Worm (Caenorhabditis elegans): ENCODE measurements around the gene K09E2.1.

Gene K09E2.1

ce11 chrX:8681600-8681999 lies at the start of gene K09E2.1:
TSS of gene K09E2.1 (plus strand) at chrX:8681900.
- TF ChIP-seq tab-1 (GFP tag; IDR thresholded peaks at IDR 0.05) (no peak), ztf-23 (GFP tag; IDR thresholded peaks at IDR 0.05) (no peak), flt-1 (GFP tag; IDR thresholded peaks at IDR 0.05) (no peak), klf-2 (GFP tag; conservative IDR thresholded peaks at IDR 0.05) (no peak), ztf-29 (GFP tag; IDR thresholded peaks at IDR 0.05) (no peak), T22C8.4 (GFP tag; IDR thresholded peaks at IDR 0.05) (no peak), ref-1 (GFP tag; conservative IDR thresholded peaks at IDR 0.05) (no peak), med-1 (GFP tag; optimal IDR thresholded peaks at IDR 0.05; ENCODE audit: insufficient read depth) (no peak), cog-1 (tag; optimal IDR thresholded peaks at IDR 0.05) (no peak)

ce11 chrX:8638679-8639184 lies 43.0 kb upstream of the K09E2.1 start:
- TF ChIP-seq cog-1 (tag; optimal IDR thresholded peaks at IDR 0.05) (no peak), med-1 (GFP tag; optimal IDR thresholded peaks at IDR 0.05; ENCODE audit: insufficient read depth) (peak; percentile 43), tab-1 (GFP tag; IDR thresholded peaks at IDR 0.05) (peak; percentile 83), ztf-29 (GFP tag; IDR thresholded peaks at IDR 0.05) (no peak), ref-1 (GFP tag; conservative IDR thresholded peaks at IDR 0.05) (peak; percentile 64), ztf-23 (GFP tag; IDR thresholded peaks at IDR 0.05) (no peak; the same call in 1 of the 2 replicates), klf-2 (GFP tag; conservative IDR thresholded peaks at IDR 0.05) (peak; percentile 69), flt-1 (GFP tag; IDR thresholded peaks at IDR 0.05) (peak; percentile 91), T22C8.4 (GFP tag; IDR thresholded peaks at IDR 0.05) (no peak; the same call in none of the 2 replicates)

ce11 chrX:8640654-8641053 lies 41.0 kb upstream of the K09E2.1 start:
- TF ChIP-seq cog-1 (tag; optimal IDR thresholded peaks at IDR 0.05) (no peak), flt-1 (GFP tag; IDR thresholded peaks at IDR 0.05) (0 out of 2 replicates have a peak, but pooled peaks have one; percentile 39), tab-1 (GFP tag; IDR thresholded peaks at IDR 0.05) (0 out of 2 replicates have a peak, but pooled peaks have one; percentile 31)

- no peak for TF ChIP-seq flt-1 (GFP tag; IDR thresholded peaks at IDR 0.05)
- TF ChIP-seq klf-2 (GFP tag; conservative IDR thresholded peaks at IDR 0.05): no peak
- TF ChIP-seq ztf-23 (GFP tag; IDR thresholded peaks at IDR 0.05): no peak
- no peak for TF ChIP-seq ztf-29 (GFP tag; IDR thresholded peaks at IDR 0.05)
- no peak for TF ChIP-seq tab-1 (GFP tag; IDR thresholded peaks at IDR 0.05)
- no peak for TF ChIP-seq ref-1 (GFP tag; conservative IDR thresholded peaks at IDR 0.05)
These were observed 37.9 kb upstream of the K09E2.1 start, which contains the start of gene stg-2 for ce11 chrX:8643817-8644216. TSS of gene stg-2 (minus strand) at chrX:8643917.

ce11 chrX:8646287-8646686 lies 35.4 kb upstream of the K09E2.1 start:
- peak; percentile 68 for TF ChIP-seq cog-1 (tag; optimal IDR thresholded peaks at IDR 0.05)
- peak; percentile 58 for TF ChIP-seq med-1 (GFP tag; optimal IDR thresholded peaks at IDR 0.05; ENCODE audit: insufficient read depth)
- TF ChIP-seq klf-2 (GFP tag; conservative IDR thresholded peaks at IDR 0.05): peak; percentile 72; the same call in 1 of the 2 replicates
- peak; percentile 83 for TF ChIP-seq ref-1 (GFP tag; conservative IDR thresholded peaks at IDR 0.05)
- peak; percentile 85 for TF ChIP-seq T22C8.4 (GFP tag; IDR thresholded peaks at IDR 0.05)
- peak; percentile 80 for TF ChIP-seq ztf-29 (GFP tag; IDR thresholded peaks at IDR 0.05)
- peak; percentile 95 for TF ChIP-seq flt-1 (GFP tag; IDR thresholded peaks at IDR 0.05)
- peak; percentile 94 for TF ChIP-seq tab-1 (GFP tag; IDR thresholded peaks at IDR 0.05)
- peak; percentile 87 for TF ChIP-seq ztf-23 (GFP tag; IDR thresholded peaks at IDR 0.05)

- no peak for TF ChIP-seq ztf-23 (GFP tag; IDR thresholded peaks at IDR 0.05)
- TF ChIP-seq ref-1 (GFP tag; conservative IDR thresholded peaks at IDR 0.05): no peak
These were observed 34.7 kb upstream of the K09E2.1 start, which contains the start of gene F12D9.2 for ce11 chrX:8646997-8647396. TSS of gene F12D9.2 (minus strand) at chrX:8647097.

- TF ChIP-seq T22C8.4 (GFP tag; IDR thresholded peaks at IDR 0.05) (no peak), ztf-29 (GFP tag; IDR thresholded peaks at IDR 0.05) (no peak), med-1 (GFP tag; optimal IDR thresholded peaks at IDR 0.05; ENCODE audit: insufficient read depth) (no peak), tab-1 (GFP tag; IDR thresholded peaks at IDR 0.05) (no peak), ref-1 (GFP tag; conservative IDR thresholded peaks at IDR 0.05) (no peak), cog-1 (tag; optimal IDR thresholded peaks at IDR 0.05) (no peak), ztf-23 (GFP tag; IDR thresholded peaks at IDR 0.05) (no peak)
These were observed 33.1 kb upstream of the K09E2.1 start for ce11 chrX:8648582-8648981.

- TF ChIP-seq med-1 (GFP tag; optimal IDR thresholded peaks at IDR 0.05; ENCODE audit: insufficient read depth) (no peak), ztf-23 (GFP tag; IDR thresholded peaks at IDR 0.05) (0 out of 2 replicates have a peak, but pooled peaks have one; percentile 29), flt-1 (GFP tag; IDR thresholded peaks at IDR 0.05) (peak; percentile 71), T22C8.4 (GFP tag; IDR thresholded peaks at IDR 0.05) (no peak), klf-2 (GFP tag; conservative IDR thresholded peaks at IDR 0.05) (0 out of 2 replicates have a peak, but pooled peaks have one; percentile 24), ztf-29 (GFP tag; IDR thresholded peaks at IDR 0.05) (peak; percentile 34; the same call in 1 of the 2 replicates), cog-1 (tag; optimal IDR thresholded peaks at IDR 0.05) (no peak), tab-1 (GFP tag; IDR thresholded peaks at IDR 0.05) (0 out of 2 replicates have a peak, but pooled peaks have one; percentile 70), ref-1 (GFP tag; conservative IDR thresholded peaks at IDR 0.05) (no peak)
These were observed 31.2 kb upstream of the K09E2.1 start for ce11 chrX:8650535-8650934.

- TF ChIP-seq ztf-29 (GFP tag; IDR thresholded peaks at IDR 0.05): no peak
- TF ChIP-seq tab-1 (GFP tag; IDR thresholded peaks at IDR 0.05): no peak
- TF ChIP-seq med-1 (GFP tag; optimal IDR thresholded peaks at IDR 0.05; ENCODE audit: insufficient read depth): no peak
- TF ChIP-seq klf-2 (GFP tag; conservative IDR thresholded peaks at IDR 0.05): no peak
- TF ChIP-seq flt-1 (GFP tag; IDR thresholded peaks at IDR 0.05): no peak
These were observed 25.7 kb upstream of the K09E2.1 start for ce11 chrX:8656019-8656418.

ce11 chrX:8659521-8659920 lies 22.2 kb upstream of the K09E2.1 start:
- TF ChIP-seq ref-1 (GFP tag; conservative IDR thresholded peaks at IDR 0.05) (no peak), ztf-23 (GFP tag; IDR thresholded peaks at IDR 0.05) (no peak), tab-1 (GFP tag; IDR thresholded peaks at IDR 0.05) (no peak), med-1 (GFP tag; optimal IDR thresholded peaks at IDR 0.05; ENCODE audit: insufficient read depth) (no peak), cog-1 (tag; optimal IDR thresholded peaks at IDR 0.05) (no peak), flt-1 (GFP tag; IDR thresholded peaks at IDR 0.05) (no peak), klf-2 (GFP tag; conservative IDR thresholded peaks at IDR 0.05) (no peak), ztf-29 (GFP tag; IDR thresholded peaks at IDR 0.05) (no peak), T22C8.4 (GFP tag; IDR thresholded peaks at IDR 0.05) (no peak)

Data from whole organism, midembryonic.